Worm (Caenorhabditis elegans): Measurements from ENCODE around the gene eral-1.
A peak's percentile ranks its signal among the peaks of the same experiment; 100 is the strongest.

ce11 chrII:9617039-9617901 is 27.7 kb upstream of the eral-1 start, which contains the start of gene hal-3:
- TF ChIP-seq attf-5 (GFP tag; optimal IDR thresholded peaks at IDR 0.05) (no peak), tlf-1 (GFP tag; optimal IDR thresholded peaks at IDR 0.05) (peak; percentile 21), ceh-79 (tag; optimal IDR thresholded peaks at IDR 0.05) (peak; percentile 46), F49E8.2 (tag; optimal IDR thresholded peaks at IDR 0.05; ENCODE audit: insufficient read depth) (no peak), nfya-1 (tag; optimal IDR thresholded peaks at IDR 0.05; ENCODE audit: borderline replicate concordance, insufficient read depth) (no peak)

All from whole organism, young adult.